Worm (Caenorhabditis elegans) whole organism, young adult: ENCODE measurements around the gene rabn-5.
A peak's percentile ranks its signal among the peaks of the same experiment; 100 is the strongest.

ENCODE experiments used
- C06A6.2 ChIP-seq: fragments of 200-800 bp; sonication (Bioruptor generic); conservative IDR thresholded peaks from 2 replicates; pipeline ENCODE4 v1.3.6; 2022; ENCODE audit warnings: missing genetic modification characterization, missing compliant biosample characterization
- Y56A3A.18 ChIP-seq: fragments of 200-800 bp; sonication (Bioruptor generic); IDR thresholded peaks from 2 replicates; pipeline ENCODE4 v1.3.6; 2022; ENCODE audit warnings: missing genetic modification reagents, missing genetic modification characterization, missing compliant biosample characterization
- athp-1 ChIP-seq: sonication (generic microtip); optimal IDR thresholded peaks from 2 replicates; lab custom pipeline; 2017; ENCODE audit warnings: mild to moderate bottlenecking, missing genetic modification characterization, missing compliant biosample characterization
- cebp-1 ChIP-seq, 2 experiments: fragments of 200-800 bp in 1 of 2; sonication (Bioruptor generic) in 1 of 2; sonication (generic microtip) in 1 of 2; IDR thresholded peaks in 1 of 2; optimal IDR thresholded peaks in 1 of 2; 2 replicates each; pipeline versions ENCODE4 v1.3.6 to Lab custom; 2017 to 2022; ENCODE audit warnings: missing compliant biosample characterization in 2 of 2, missing genetic modification characterization in 2 of 2, mild to moderate bottlenecking in 1 of 2, missing genetic modification reagents in 1 of 2, moderate library complexity in 1 of 2
- efl-1 ChIP-seq: fragments of 150-350 bp; optimal IDR thresholded peaks from 2 replicates; lab custom pipeline; 2014; ENCODE audit warnings: missing biosample characterization, missing genetic modification reagents, missing genetic modification characterization
- egl-18 ChIP-seq: fragments of 200-800 bp; sonication (Bioruptor generic); IDR thresholded peaks from 2 replicates; pipeline ENCODE4 v1.3.6; 2022; ENCODE audit warnings: missing genetic modification reagents, missing genetic modification characterization, missing compliant biosample characterization
- let-526 ChIP-seq: fragments of 200-800 bp; sonication (Bioruptor generic); IDR thresholded peaks from 2 replicates; pipeline ENCODE4 v1.3.6; 2022; ENCODE audit warnings: missing genetic modification reagents, missing genetic modification characterization, missing compliant biosample characterization
- lsl-1 ChIP-seq: fragments of 200-800 bp; sonication (Bioruptor generic); optimal IDR thresholded peaks from 2 replicates; lab custom pipeline; 2018; ENCODE audit warnings: mild to moderate bottlenecking, missing genetic modification characterization, moderate library complexity, missing compliant biosample characterization
- pbrm-1 ChIP-seq: fragments of 200-800 bp; sonication (Bioruptor generic); IDR thresholded peaks from 2 replicates; pipeline ENCODE4 v1.3.6; 2022; ENCODE audit warnings: missing genetic modification reagents, missing genetic modification characterization, missing compliant biosample characterization
- sdz-38 ChIP-seq: sonication (generic microtip); optimal IDR thresholded peaks from 2 replicates; lab custom pipeline; 2016; ENCODE audit warnings: missing genotype, missing genetic modification characterization, missing compliant biosample characterization
- snpc-1.3 ChIP-seq: sonication (generic microtip); optimal IDR thresholded peaks from 2 replicates; lab custom pipeline; 2017; ENCODE audit warnings: missing genetic modification characterization, mild to moderate bottlenecking, missing compliant biosample characterization, antibody characterized with exemption, moderate library complexity, missing genotype, missing genetic modification reagents; ENCODE audit not compliant: insufficient read depth
- somi-1 ChIP-seq: fragments of 200-800 bp; sonication (Bioruptor generic); optimal IDR thresholded peaks from 2 replicates; lab custom pipeline; 2018; ENCODE audit warnings: mild to moderate bottlenecking, missing genetic modification characterization, missing compliant biosample characterization

DNA sequence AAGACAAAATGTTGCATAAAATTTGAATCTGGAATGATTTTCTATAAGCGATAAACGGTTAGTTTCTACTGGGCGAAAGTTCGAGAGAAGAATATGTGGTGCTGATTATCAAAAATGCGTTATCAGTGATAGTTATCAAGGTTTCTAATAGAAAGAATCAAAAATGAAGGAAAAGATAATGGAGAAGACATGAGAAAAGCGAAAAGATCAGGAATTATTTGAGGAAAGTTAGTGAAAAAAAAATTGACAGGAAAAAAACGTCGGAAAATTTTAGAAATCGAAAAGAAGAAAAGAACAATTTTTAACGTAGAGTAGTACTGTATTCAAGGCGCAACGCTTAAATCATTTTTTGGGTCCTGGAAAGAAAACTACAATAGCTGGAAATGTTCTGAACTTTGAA is 579 bp upstream of the rabn-5 start, which contains the start of gene dnpp-1:
- no peak for TF ChIP-seq C06A6.2
- TF ChIP-seq pbrm-1 (GFP tag; lab: Robert Waterston, UW) = no peak
- TF ChIP-seq somi-1 (GFP tag; lab: Kevin White, UChicago) = no peak
- no peak for TF ChIP-seq sdz-38 (tag; lab: Kevin White, UChicago)
- no peak for TF ChIP-seq cebp-1 (GFP tag; IDR thresholded peaks at IDR 0.05; lab: Robert Waterston, UW)
- TF ChIP-seq cebp-1 (tag; optimal IDR thresholded peaks at IDR 0.05; lab: Kevin White, UChicago) = no peak
- TF ChIP-seq snpc-1.3 (tag; lab: Kevin White, UChicago) = no peak
- no peak for TF ChIP-seq let-526 (GFP tag; lab: Robert Waterston, UW)
- TF ChIP-seq efl-1 (GFP tag; lab: Kevin White, UChicago) = no peak
- TF ChIP-seq lsl-1 (GFP tag; lab: Kevin White, UChicago) = peak; percentile 92
- TF ChIP-seq egl-18 (GFP tag; lab: Robert Waterston, UW) = no peak
- TF ChIP-seq athp-1 = no peak
- no peak for TF ChIP-seq Y56A3A.18 (GFP tag; lab: Robert Waterston, UW)
